Fruit fly (Drosophila melanogaster): ENCODE data around the gene CG14356.

Gene CG14356

DNA sequence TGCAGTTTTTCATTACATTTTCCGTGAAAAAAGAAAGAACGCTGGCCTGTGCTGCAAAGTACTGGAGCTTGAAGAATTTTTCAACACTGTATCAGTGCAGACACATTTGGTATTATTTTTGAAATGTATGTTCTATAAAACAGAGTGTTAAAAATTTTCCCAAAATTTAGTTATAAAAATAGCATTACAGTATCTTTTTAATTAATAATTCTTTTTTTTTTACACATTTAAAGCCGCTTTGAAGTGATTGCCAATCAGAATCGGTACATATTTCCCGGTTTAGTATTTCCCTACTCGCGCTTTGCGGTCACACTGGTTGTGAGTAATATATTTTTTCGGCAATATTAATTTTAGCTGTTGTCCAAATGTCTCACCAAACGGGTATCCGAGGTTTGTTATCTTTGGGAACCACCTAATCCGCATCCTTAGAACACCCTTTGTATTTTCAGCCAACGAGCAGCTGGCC lies 9.5 kb downstream of the CG14356 start, which contains the start of the genes Abi and twf:
Gene Abi, minus strand, starts transcription at position 74 of the 466 bp plus-strand sequence.
Gene twf, plus strand, starts transcription at position 308 of the 466 bp plus-strand sequence.
- TF ChIP-seq ey (GFP tag; optimal IDR thresholded peaks at IDR 0.05) (peak; percentile 66), usp (GFP tag; optimal IDR thresholded peaks at IDR 0.05) (no peak), Hnf4 (GFP tag; optimal IDR thresholded peaks at IDR 0.05) (no peak), jim (GFP tag; optimal IDR thresholded peaks at IDR 0.05) (no peak), sv (GFP tag; optimal IDR thresholded peaks at IDR 0.05) (peak; percentile 86), Hr83 (GFP tag; optimal IDR thresholded peaks at IDR 0.05; ENCODE audit: poor library complexity, severe bottlenecking) (peak; percentile 84), Rel (GFP tag; optimal IDR thresholded peaks at IDR 0.05) (no peak), Rel (tag; optimal IDR thresholded peaks at IDR 0.05) (peak; percentile 92), CG32264 (GFP tag; optimal IDR thresholded peaks at IDR 0.05) (peak; percentile 21), OdsH (GFP tag; optimal IDR thresholded peaks at IDR 0.05) (peak; percentile 68), GATAd (GFP tag; optimal IDR thresholded peaks at IDR 0.05) (peak; percentile 68), Myc (optimal IDR thresholded peaks at IDR 0.05) (peak; percentile 84), dsf (GFP tag; optimal IDR thresholded peaks at IDR 0.05; ENCODE audit: borderline replicate concordance) (peak; percentile 76), Sp1 (GFP tag; optimal IDR thresholded peaks at IDR 0.05) (no peak), dmrt93B (GFP tag; optimal IDR thresholded peaks at IDR 0.05) (peak; percentile 57), Hr78 (GFP tag; optimal IDR thresholded peaks at IDR 0.05) (no peak), h (GFP tag; optimal IDR thresholded peaks at IDR 0.05) (peak; percentile 80), N (GFP tag; optimal IDR thresholded peaks at IDR 0.05) (no peak), sage (GFP tag; optimal IDR thresholded peaks at IDR 0.05) (peak; percentile 56), HLH106 (tag; optimal IDR thresholded peaks at IDR 0.05) (peak; percentile 65), dl (GFP tag; optimal IDR thresholded peaks at IDR 0.05; ENCODE audit: insufficient read depth in 1 of 2, partially characterized antibody in 2 of 2) (no peak), foxo (GFP tag; optimal IDR thresholded peaks at IDR 0.05) (peak in 1 of 2 experiments; percentile 84), fru (GFP tag; optimal IDR thresholded peaks at IDR 0.05) (peak; percentile 68), rgr (GFP tag; optimal IDR thresholded peaks at IDR 0.05) (peak; percentile 78), lola (GFP tag; optimal IDR thresholded peaks at IDR 0.05) (no peak), br (GFP tag; optimal IDR thresholded peaks at IDR 0.05) (peak; percentile 63), CG9705 (GFP tag; optimal IDR thresholded peaks at IDR 0.05) (peak; percentile 51), psq (GFP tag; optimal IDR thresholded peaks at IDR 0.05) (peak; percentile 68), woc (GFP tag; optimal IDR thresholded peaks at IDR 0.05) (peak; percentile 16)

DNA sequence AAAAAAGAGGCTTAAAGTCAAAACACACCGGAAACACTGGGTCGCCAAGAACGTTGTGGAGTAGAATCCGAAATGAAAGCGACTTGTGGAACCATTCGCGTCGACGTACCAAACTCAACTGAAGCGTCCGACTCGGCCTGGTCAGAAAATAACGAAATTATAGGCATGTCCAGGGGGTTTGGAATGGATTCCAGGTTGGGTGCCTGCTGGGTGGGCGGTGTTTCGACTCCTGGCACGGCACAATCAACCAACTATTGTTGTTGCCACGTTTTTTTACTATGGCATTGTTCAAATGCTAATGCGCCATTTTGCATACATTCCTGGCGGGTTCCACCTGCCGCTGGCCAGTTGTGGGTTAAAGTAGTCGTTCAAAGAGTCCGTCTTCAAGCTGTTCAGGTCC lies 13.5 kb downstream of the CG14356 start, which contains the start of gene Kif19A:
Gene Kif19A, minus strand, starts transcription at position 101 of the 400 bp plus-strand sequence.
- no peak for TF ChIP-seq jim (GFP tag; optimal IDR thresholded peaks at IDR 0.05)
- TF ChIP-seq Hr78 (GFP tag; optimal IDR thresholded peaks at IDR 0.05): no peak
- no peak for TF ChIP-seq ey (GFP tag; optimal IDR thresholded peaks at IDR 0.05)
- no peak for TF ChIP-seq usp (GFP tag; optimal IDR thresholded peaks at IDR 0.05)
- TF ChIP-seq foxo (GFP tag; optimal IDR thresholded peaks at IDR 0.05): no peak
- no peak for TF ChIP-seq lola (GFP tag; optimal IDR thresholded peaks at IDR 0.05)
- no peak for TF ChIP-seq h (GFP tag; optimal IDR thresholded peaks at IDR 0.05)
- no peak for TF ChIP-seq OdsH (GFP tag; optimal IDR thresholded peaks at IDR 0.05)
- TF ChIP-seq Dfd (GFP tag; optimal IDR thresholded peaks at IDR 0.05): no peak
- no peak for TF ChIP-seq dl (GFP tag; optimal IDR thresholded peaks at IDR 0.05; ENCODE audit: insufficient read depth in 1 of 2, partially characterized antibody in 2 of 2)
- TF ChIP-seq Sp1 (GFP tag; optimal IDR thresholded peaks at IDR 0.05): no peak
- TF ChIP-seq dsf (GFP tag; optimal IDR thresholded peaks at IDR 0.05; ENCODE audit: borderline replicate concordance): no peak
- no peak for TF ChIP-seq fru (GFP tag; optimal IDR thresholded peaks at IDR 0.05)
- no peak for TF ChIP-seq N (GFP tag; optimal IDR thresholded peaks at IDR 0.05)
- TF ChIP-seq Rel (GFP tag; optimal IDR thresholded peaks at IDR 0.05): no peak
- TF ChIP-seq Rel (tag; optimal IDR thresholded peaks at IDR 0.05): no peak

DNA sequence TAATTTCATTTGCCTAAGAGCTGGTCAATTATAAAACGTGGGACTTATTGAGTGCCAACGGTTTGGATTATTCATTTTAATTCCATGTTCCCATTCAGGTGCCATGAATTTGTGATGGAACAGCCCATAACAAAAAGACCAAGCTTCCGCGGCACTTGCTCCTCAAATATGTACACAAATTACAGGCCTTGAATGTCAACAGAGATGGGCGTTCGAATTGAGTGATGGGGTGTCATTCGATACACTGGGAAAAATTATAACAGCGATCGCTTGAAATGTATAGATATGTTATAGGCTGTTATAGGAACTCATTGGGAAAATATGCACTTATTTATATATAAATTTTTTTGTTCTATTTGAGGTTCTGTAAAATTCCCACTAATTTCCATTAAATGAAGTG lies 15.8 kb downstream of the CG14356 start:
- TF ChIP-seq Myc (optimal IDR thresholded peaks at IDR 0.05) (no peak), Sp1 (GFP tag; optimal IDR thresholded peaks at IDR 0.05) (no peak), sv (GFP tag; optimal IDR thresholded peaks at IDR 0.05) (no peak), woc (GFP tag; optimal IDR thresholded peaks at IDR 0.05) (no peak), Dif (GFP tag; optimal IDR thresholded peaks at IDR 0.05; ENCODE audit: partially characterized antibody) (no peak), h (GFP tag; optimal IDR thresholded peaks at IDR 0.05) (no peak), GATAd (GFP tag; optimal IDR thresholded peaks at IDR 0.05) (no peak)

DNA sequence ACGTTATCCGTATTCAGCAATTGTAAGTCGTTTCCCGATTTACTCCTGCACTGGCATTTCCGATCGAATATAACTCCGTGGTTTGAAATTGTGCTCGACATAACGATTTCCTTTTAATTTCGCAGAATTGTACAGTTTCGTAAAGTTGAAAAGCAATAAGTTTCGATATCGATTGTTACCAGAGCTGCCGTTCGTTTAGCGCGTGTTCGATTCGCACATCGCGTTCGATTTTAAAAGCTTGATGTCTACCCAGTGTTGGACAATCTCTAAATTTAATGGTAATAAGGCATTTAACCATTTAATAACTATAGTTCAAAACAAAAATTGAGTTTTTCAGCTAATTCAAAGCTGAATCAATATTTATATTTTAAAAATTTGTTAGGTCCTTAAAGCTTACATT lies 19.8 kb downstream of the CG14356 start, which contains the start of gene CG14357:
Gene CG14357, minus strand, starts transcription at position 101 of the 400 bp plus-strand sequence.
- no peak for TF ChIP-seq Abd-B (GFP tag; optimal IDR thresholded peaks at IDR 0.05)
- no peak for TF ChIP-seq Vsx2 (GFP tag; optimal IDR thresholded peaks at IDR 0.05; ENCODE audit: partially characterized antibody)
- TF ChIP-seq CG9705 (GFP tag; optimal IDR thresholded peaks at IDR 0.05): no peak
- no peak for TF ChIP-seq h (GFP tag; optimal IDR thresholded peaks at IDR 0.05)
